Worm (Caenorhabditis elegans) whole organism, young adult: ENCODE measurements around the gene aptf-1.

Experiments used
- C17E4.6 ChIP-seq: fragments of 200-800 bp; sonication (Bioruptor generic); IDR thresholded peaks from 2 replicates; pipeline ENCODE4 v1.3.6; 2022; ENCODE audit warnings: missing genetic modification reagents, missing genetic modification characterization, missing compliant biosample characterization
- D2030.7 ChIP-seq: fragments of 200-800 bp; sonication (Bioruptor generic); IDR thresholded peaks from 2 replicates; pipeline ENCODE4 v1.3.6; 2022; ENCODE audit warnings: missing genetic modification reagents, missing genetic modification characterization, missing compliant biosample characterization
- F52B5.7 ChIP-seq: sonication (generic microtip); optimal IDR thresholded peaks from 2 replicates; lab custom pipeline; 2016; ENCODE audit warnings: mild to moderate bottlenecking, missing genetic modification characterization, missing compliant biosample characterization
- F55B11.4 ChIP-seq: sonication (generic microtip); optimal IDR thresholded peaks from 2 replicates; lab custom pipeline; 2016; ENCODE audit warnings: missing compliant biosample characterization, missing genetic modification characterization, borderline replicate concordance; ENCODE audit not compliant: insufficient read depth
- K11D2.4 ChIP-seq: fragments of 200-800 bp; sonication (Bioruptor generic); IDR thresholded peaks from 2 replicates; pipeline ENCODE4 v1.3.6; 2022; ENCODE audit warnings: missing genetic modification reagents, missing genetic modification characterization, missing compliant biosample characterization
- K12H6.12 ChIP-seq: fragments of 200-800 bp; sonication (Bioruptor generic); optimal IDR thresholded peaks from 2 replicates; lab custom pipeline; 2018; ENCODE audit warnings: mild to moderate bottlenecking, missing genetic modification characterization, missing compliant biosample characterization
- T26A5.8 ChIP-seq: sonication (generic microtip); optimal IDR thresholded peaks from 2 replicates; lab custom pipeline; 2016; ENCODE audit warnings: missing genetic modification characterization, missing compliant biosample characterization
- Y67H2A.10 ChIP-seq: fragments of 200-800 bp; sonication (Bioruptor generic); conservative IDR thresholded peaks from 2 replicates; pipeline ENCODE4 v1.3.6; 2022; ENCODE audit warnings: missing genetic modification reagents, missing genetic modification characterization, missing compliant biosample characterization
- aptf-2 ChIP-seq: fragments of 200-800 bp; sonication (Bioruptor generic); conservative IDR thresholded peaks from 2 replicates; pipeline ENCODE4 v1.3.6; 2022; ENCODE audit warnings: missing genetic modification reagents, missing genetic modification characterization, missing compliant biosample characterization
- cebp-2 ChIP-seq: fragments of 200-800 bp; sonication (Bioruptor generic); IDR thresholded peaks from 2 replicates; pipeline ENCODE4 v1.3.6; 2022; ENCODE audit warnings: missing genetic modification characterization, missing compliant biosample characterization
- ceh-27 ChIP-seq: fragments of 200-800 bp; sonication (Bioruptor generic); optimal IDR thresholded peaks from 2 replicates; lab custom pipeline; 2018; ENCODE audit warnings: mild to moderate bottlenecking, missing genetic modification characterization, moderate library complexity, missing compliant biosample characterization
- die-1 ChIP-seq: sonication (generic microtip); optimal IDR thresholded peaks from 2 replicates; lab custom pipeline; 2016; ENCODE audit warnings: missing genotype, mild to moderate bottlenecking, missing genetic modification characterization, missing compliant biosample characterization
- dpff-1 ChIP-seq: sonication (generic microtip); optimal IDR thresholded peaks from 2 replicates; lab custom pipeline; 2017; ENCODE audit warnings: mild to moderate bottlenecking, missing genetic modification characterization, missing compliant biosample characterization
- dpl-1 ChIP-seq: fragments of 150-350 bp; optimal IDR thresholded peaks from 2 replicates; lab custom pipeline; 2014; ENCODE audit warnings: missing biosample characterization, missing genetic modification reagents, missing genetic modification characterization
- egl-18 ChIP-seq: fragments of 200-800 bp; sonication (Bioruptor generic); IDR thresholded peaks from 2 replicates; pipeline ENCODE4 v1.3.6; 2022; ENCODE audit warnings: missing genetic modification reagents, missing genetic modification characterization, missing compliant biosample characterization
- ekl-4 ChIP-seq: fragments of 200-800 bp; sonication (Bioruptor generic); IDR thresholded peaks from 2 replicates; pipeline ENCODE4 v1.3.6; 2022; ENCODE audit warnings: missing genetic modification reagents, missing genetic modification characterization, missing compliant biosample characterization
- him-1 ChIP-seq: sonication (generic microtip); optimal IDR thresholded peaks from 2 replicates; lab custom pipeline; 2016; ENCODE audit warnings: missing genotype, missing genetic modification reagents, missing genetic modification characterization, missing compliant biosample characterization
- hlh-12 ChIP-seq: sonication (generic microtip); optimal IDR thresholded peaks from 2 replicates; lab custom pipeline; 2016; ENCODE audit warnings: missing genetic modification characterization, missing compliant biosample characterization
- lin-26 ChIP-seq: fragments of 200-800 bp; sonication (Bioruptor generic); IDR thresholded peaks from 2 replicates; pipeline ENCODE4 v1.3.6; 2022; ENCODE audit warnings: missing genetic modification reagents, missing genetic modification characterization, missing compliant biosample characterization
- madf-10 ChIP-seq: sonication (generic microtip); optimal IDR thresholded peaks from 2 replicates; lab custom pipeline; 2016; ENCODE audit warnings: mild to moderate bottlenecking, missing genetic modification characterization, missing compliant biosample characterization
- madf-6 ChIP-seq: fragments of 200-800 bp; sonication (Bioruptor generic); IDR thresholded peaks from 2 replicates; pipeline ENCODE4 v1.3.6; 2022; ENCODE audit warnings: missing genetic modification reagents, missing genetic modification characterization, missing compliant biosample characterization
- mel-28 ChIP-seq: sonication (generic microtip); optimal IDR thresholded peaks from 2 replicates; lab custom pipeline; 2016; ENCODE audit warnings: borderline replicate concordance, mild to moderate bottlenecking, missing genetic modification characterization, missing compliant biosample characterization
- nfya-1 ChIP-seq: sonication (generic microtip); optimal IDR thresholded peaks from 2 replicates; lab custom pipeline; 2017; ENCODE audit warnings: antibody characterized with exemption, missing compliant biosample characterization, missing genetic modification characterization, borderline replicate concordance; ENCODE audit not compliant: insufficient read depth
- nfya-2 ChIP-seq: fragments of 200-800 bp; sonication (Bioruptor generic); IDR thresholded peaks from 2 replicates; pipeline ENCODE4 v1.3.6; 2022; ENCODE audit warnings: missing genetic modification reagents, missing genetic modification characterization, missing compliant biosample characterization
- nhr-27 ChIP-seq: fragments of 200-800 bp; sonication (Bioruptor generic); optimal IDR thresholded peaks from 2 replicates; lab custom pipeline; 2018; ENCODE audit warnings: mild to moderate bottlenecking, missing genetic modification characterization, moderate library complexity, missing compliant biosample characterization
- nhr-80 ChIP-seq: sonication (generic microtip); optimal IDR thresholded peaks from 2 replicates; lab custom pipeline; 2016; ENCODE audit warnings: missing genetic modification characterization, missing compliant biosample characterization
- rpc-1 ChIP-seq, 2 experiments: fragments of 150-350 bp in 1 of 2; sonication (generic microtip) in 1 of 2; optimal IDR thresholded peaks; 2 replicates each; lab custom pipeline; 2014 to 2018; ENCODE audit warnings: missing biosample characterization in 1 of 2, missing genetic modification characterization in 1 of 2, missing genetic modification reagents in 1 of 2, missing genotype in 1 of 2
- sdz-38 ChIP-seq: sonication (generic microtip); optimal IDR thresholded peaks from 2 replicates; lab custom pipeline; 2016; ENCODE audit warnings: missing genotype, missing genetic modification characterization, missing compliant biosample characterization
- snpc-4 ChIP-seq, 5 experiments: fragments of 150-350 bp in 1 of 5; sonication (generic microtip) in 4 of 5; optimal IDR thresholded peaks; 2 replicates each; lab custom pipeline; 2014 to 2018; ENCODE audit warnings: missing genetic modification characterization in 5 of 5, missing biosample characterization in 3 of 5, antibody characterized with exemption in 2 of 5, mild to moderate bottlenecking in 2 of 5, missing compliant biosample characterization in 2 of 5, missing genotype in 2 of 5, moderate library complexity in 2 of 5, missing genetic modification reagents in 1 of 5
- zim-3 ChIP-seq: sonication (generic microtip); optimal IDR thresholded peaks from 2 replicates; lab custom pipeline; 2017; ENCODE audit warnings: mild to moderate bottlenecking, missing genetic modification characterization, moderate library complexity, missing compliant biosample characterization
- ztf-25 ChIP-seq: fragments of 200-800 bp; sonication (Bioruptor generic); IDR thresholded peaks from 2 replicates; pipeline ENCODE4 v1.3.6; 2022; ENCODE audit warnings: missing genetic modification reagents, missing genetic modification characterization, missing compliant biosample characterization
- ztf-26 ChIP-seq: sonication (generic microtip); optimal IDR thresholded peaks from 2 replicates; lab custom pipeline; 2017; ENCODE audit warnings: missing genetic modification characterization, missing compliant biosample characterization

aptf-1 gene

ce11 chrII:6453341-6453806, 1.4 kb upstream of the aptf-1 start, which contains the start of gene atg-16.2 (continued):
- TF ChIP-seq madf-6 (GFP tag; lab: Robert Waterston, UW) (no peak), ceh-27 (GFP tag; lab: Kevin White, UChicago) (no peak), aptf-2 (GFP tag; lab: Robert Waterston, UW) (no peak), F55B11.4 (tag; lab: Kevin White, UChicago) (no peak), dpl-1 (GFP tag; lab: Kevin White, UChicago) (peak; percentile 31)

ce11 chrII:6469340-6469739, 14.6 kb downstream of the aptf-1 start:
- TF ChIP-seq nfya-2 (no peak), cebp-2 (GFP tag; lab: Robert Waterston, UW) (no peak), die-1 (no peak), nhr-80 (tag; lab: Kevin White, UChicago) (peak; percentile 71)
- TF ChIP-seq, all 124 proteins: peak for 1

ce11 chrII:6470985-6471384, 16.2 kb downstream of the aptf-1 start, which contains the start of gene dgk-5:
TSS of gene dgk-5 (minus strand) at chrII:6471085.
- TF ChIP-seq sdz-38 (tag; lab: Kevin White, UChicago) (no peak), madf-10 (tag; lab: Kevin White, UChicago) (no peak), hlh-12 (tag; lab: Kevin White, UChicago) (no peak), zim-3 (tag; lab: Kevin White, UChicago) (no peak), nhr-27 (tag; lab: Kevin White, UChicago) (no peak), K12H6.12 (no peak), dpl-1 (GFP tag; lab: Kevin White, UChicago) (no peak), C17E4.6 (GFP tag; lab: Robert Waterston, UW) (no peak), ztf-25 (GFP tag; lab: Robert Waterston, UW) (no peak), lin-26 (GFP tag; lab: Robert Waterston, UW) (no peak), ztf-26 (no peak), snpc-4 (GFP tag; optimal IDR thresholded peaks at IDR 0.05; lab: Kevin White, UChicago) (no peak), snpc-4 (tag; optimal IDR thresholded peaks at IDR 0.05; lab: Kevin White, UChicago) (no peak), mel-28 (tag; lab: Kevin White, UChicago) (no peak), nfya-1 (tag; lab: Kevin White, UChicago) (no peak), dpff-1 (tag; lab: Kevin White, UChicago) (no peak)

- TF ChIP-seq T26A5.8 (no peak), Y67H2A.10 (GFP tag; lab: Robert Waterston, UW) (no peak), ekl-4 (GFP tag; lab: Robert Waterston, UW) (no peak), rpc-1 (optimal IDR thresholded peaks at IDR 0.05; lab: Kevin White, UChicago) (no peak), rpc-1 (tag; optimal IDR thresholded peaks at IDR 0.05; lab: Kevin White, UChicago) (no peak), nhr-27 (tag; lab: Kevin White, UChicago) (no peak), F52B5.7 (tag; lab: Kevin White, UChicago) (no peak), K11D2.4 (GFP tag; lab: Robert Waterston, UW) (no peak), D2030.7 (GFP tag; lab: Robert Waterston, UW) (no peak), egl-18 (GFP tag; lab: Robert Waterston, UW) (no peak), him-1 (tag; lab: Kevin White, UChicago) (no peak)
Observed at ce11 chrII:6475180-6475737, 20.5 kb downstream of the aptf-1 start, which contains the start of gene T28D9.16. TSS of gene T28D9.16 (plus strand) at chrII:6475687.
